Worm (Caenorhabditis elegans) whole organism, late embryonic: Measurements from ENCODE around the gene C55A6.3.
"Not testable (repeated sequence)": the region's sequence is repeated elsewhere in the genome, so short reads cannot be mapped to it uniquely, and the experiment has no call there.

Experiments used
- C38D4.7 ChIP-seq: fragments of 200-800 bp; sonication (Bioruptor generic); optimal IDR thresholded peaks from 2 replicates; lab custom pipeline; 2018; ENCODE audit warnings: mild to moderate bottlenecking, missing genetic modification characterization, moderate library complexity, missing compliant biosample characterization
- F13H6.1 ChIP-seq: sonication (generic microtip); optimal IDR thresholded peaks from 2 replicates; lab custom pipeline; 2016; ENCODE audit warnings: missing genetic modification characterization, missing compliant biosample characterization
- K02D7.2 ChIP-seq: sonication (generic microtip); optimal IDR thresholded peaks from 2 replicates; lab custom pipeline; 2017; ENCODE audit warnings: mild to moderate bottlenecking, missing genetic modification characterization, missing compliant biosample characterization
- K09A11.1 ChIP-seq: sonication (generic microtip); optimal IDR thresholded peaks from 2 replicates; lab custom pipeline; 2017; ENCODE audit warnings: antibody characterized with exemption, mild to moderate bottlenecking, missing genetic modification characterization, missing compliant biosample characterization; ENCODE audit not compliant: insufficient read depth
- T23F11.4 ChIP-seq: fragments of 200-800 bp; sonication (Bioruptor generic); optimal IDR thresholded peaks from 2 replicates; lab custom pipeline; 2018; ENCODE audit warnings: mild to moderate bottlenecking, missing genetic modification characterization, missing compliant biosample characterization
- ahr-1 ChIP-seq: sonication (generic microtip); optimal IDR thresholded peaks from 2 replicates; lab custom pipeline; 2016; ENCODE audit warnings: missing genetic modification characterization, missing compliant biosample characterization
- ceh-14 ChIP-seq: sonication (generic microtip); optimal IDR thresholded peaks from 2 replicates; lab custom pipeline; 2016; ENCODE audit warnings: missing genotype, missing genetic modification characterization, missing compliant biosample characterization
- ceh-30 ChIP-seq: fragments of 150-350 bp; optimal IDR thresholded peaks from 2 replicates; lab custom pipeline; 2014; ENCODE audit warnings: missing biosample characterization, missing genetic modification characterization
- ceh-31 ChIP-seq: sonication (generic microtip); optimal IDR thresholded peaks from 2 replicates; lab custom pipeline; 2016; ENCODE audit warnings: missing genetic modification characterization, missing compliant biosample characterization
- ceh-6 ChIP-seq: fragments of 200-800 bp; sonication (Bioruptor generic); optimal IDR thresholded peaks from 2 replicates; lab custom pipeline; 2018; ENCODE audit warnings: mild to moderate bottlenecking, missing genetic modification characterization, missing compliant biosample characterization
- ceh-9 ChIP-seq: sonication (generic microtip); optimal IDR thresholded peaks from 2 replicates; lab custom pipeline; 2016; ENCODE audit warnings: mild to moderate bottlenecking, missing genetic modification characterization, inconsistent platforms, missing compliant biosample characterization
- che-1 ChIP-seq: sonication (generic microtip); optimal IDR thresholded peaks from 2 replicates; lab custom pipeline; 2016; ENCODE audit warnings: mild to moderate bottlenecking, missing genetic modification characterization, missing compliant biosample characterization
- dmd-4 ChIP-seq: sonication (generic microtip); optimal IDR thresholded peaks from 2 replicates; lab custom pipeline; 2016; ENCODE audit warnings: borderline replicate concordance, missing genetic modification characterization, missing compliant biosample characterization
- ets-4 ChIP-seq: sonication (generic microtip); optimal IDR thresholded peaks from 2 replicates; lab custom pipeline; 2016; ENCODE audit warnings: missing genetic modification characterization, missing compliant biosample characterization
- fax-1 ChIP-seq: sonication (generic microtip); optimal IDR thresholded peaks from 2 replicates; lab custom pipeline; 2016; ENCODE audit warnings: missing genotype, missing genetic modification characterization, missing compliant biosample characterization
- gmeb-2 ChIP-seq: sonication (generic microtip); optimal IDR thresholded peaks from 2 replicates; lab custom pipeline; 2016; ENCODE audit warnings: missing genetic modification characterization, inconsistent platforms, missing compliant biosample characterization
- hlh-13 ChIP-seq: fragments of 200-800 bp; sonication (Bioruptor generic); optimal IDR thresholded peaks from 2 replicates; lab custom pipeline; 2018; ENCODE audit warnings: mild to moderate bottlenecking, missing genetic modification characterization, missing compliant biosample characterization
- hlh-15 ChIP-seq: sonication (generic microtip); optimal IDR thresholded peaks from 2 replicates; lab custom pipeline; 2016; ENCODE audit warnings: missing genetic modification characterization, missing compliant biosample characterization
- hlh-8 ChIP-seq: sonication (generic microtip); optimal IDR thresholded peaks from 2 replicates; lab custom pipeline; 2016; ENCODE audit warnings: missing genotype, missing genetic modification characterization, missing compliant biosample characterization
- lim-6 ChIP-seq: sonication (generic microtip); optimal IDR thresholded peaks from 2 replicates; lab custom pipeline; 2016; ENCODE audit warnings: missing genetic modification characterization, missing compliant biosample characterization
- madf-2 ChIP-seq: sonication (generic microtip); optimal IDR thresholded peaks from 2 replicates; lab custom pipeline; 2017; ENCODE audit warnings: missing genetic modification characterization, missing compliant biosample characterization
- mec-3 ChIP-seq: sonication (generic microtip); optimal IDR thresholded peaks from 2 replicates; lab custom pipeline; 2016; ENCODE audit warnings: borderline replicate concordance, missing genetic modification characterization, missing compliant biosample characterization
- nfya-1 ChIP-seq: sonication (generic microtip); optimal IDR thresholded peaks from 2 replicates; lab custom pipeline; 2017; ENCODE audit warnings: missing genetic modification characterization, mild to moderate bottlenecking, missing compliant biosample characterization, antibody characterized with exemption, moderate library complexity
- nhr-232 ChIP-seq: sonication (generic microtip); optimal IDR thresholded peaks from 2 replicates; lab custom pipeline; 2016; ENCODE audit warnings: missing genetic modification characterization, missing compliant biosample characterization
- odd-2 ChIP-seq: sonication (generic microtip); optimal IDR thresholded peaks from 2 replicates; lab custom pipeline; 2017; ENCODE audit warnings: antibody characterized with exemption, mild to moderate bottlenecking, missing genetic modification characterization, missing compliant biosample characterization
- pag-3 ChIP-seq: sonication (generic microtip); optimal IDR thresholded peaks from 2 replicates; lab custom pipeline; 2016; ENCODE audit warnings: missing compliant biosample characterization, missing genetic modification characterization, borderline replicate concordance
- pat-9 ChIP-seq: fragments of 200-800 bp; sonication (Bioruptor generic); optimal IDR thresholded peaks from 2 replicates; lab custom pipeline; 2018; ENCODE audit warnings: mild to moderate bottlenecking, missing genetic modification characterization, moderate library complexity, missing compliant biosample characterization
- pax-1 ChIP-seq: fragments of 150-350 bp; optimal IDR thresholded peaks from 2 replicates; lab custom pipeline; 2014; ENCODE audit warnings: missing biosample characterization, missing genetic modification characterization
- pha-2 ChIP-seq: sonication (generic microtip); optimal IDR thresholded peaks from 2 replicates; lab custom pipeline; 2017; ENCODE audit warnings: mild to moderate bottlenecking, missing genetic modification characterization, missing compliant biosample characterization
- tbx-7 ChIP-seq: sonication (generic microtip); optimal IDR thresholded peaks from 2 replicates; lab custom pipeline; 2016; ENCODE audit warnings: missing genotype, missing genetic modification characterization, missing compliant biosample characterization
- unc-86 ChIP-seq: sonication (generic microtip); optimal IDR thresholded peaks from 2 replicates; lab custom pipeline; 2016; ENCODE audit warnings: missing genetic modification characterization, missing compliant biosample characterization
- ztf-16 ChIP-seq: sonication (generic microtip); optimal IDR thresholded peaks from 2 replicates; lab custom pipeline; 2017; ENCODE audit warnings: missing genetic modification characterization, missing compliant biosample characterization

C55A6.3 gene

ce11 chrV:11485558-11485957 lies 27.8 kb downstream of the C55A6.3 start, which contains the start of gene srh-1:
TSS of gene srh-1 (plus strand) at chrV:11485858.
- TF ChIP-seq unc-86 (tag; lab: Kevin White, UChicago) = no peak
- TF ChIP-seq mec-3 (tag; lab: Kevin White, UChicago) = no peak
- TF ChIP-seq K09A11.1 (tag; lab: Kevin White, UChicago) = no peak
- no peak for TF ChIP-seq pag-3

ce11 chrV:11484404-11484803 lies 28.9 kb downstream of the C55A6.3 start:
- TF ChIP-seq ceh-31 (tag; lab: Kevin White, UChicago) = no peak
- TF ChIP-seq madf-2 = no peak
- TF ChIP-seq K02D7.2 (tag; lab: Kevin White, UChicago) = no peak
- TF ChIP-seq ahr-1 = no peak
- TF ChIP-seq hlh-13 (GFP tag; lab: Kevin White, UChicago) = no peak
- TF ChIP-seq fax-1 (tag; lab: Kevin White, UChicago) = no peak
- TF ChIP-seq ets-4 (tag; lab: Kevin White, UChicago) = no peak
- TF ChIP-seq ceh-14 (tag; lab: Kevin White, UChicago) = no peak
- no peak for TF ChIP-seq pax-1
- no peak for TF ChIP-seq ceh-6
- no peak for TF ChIP-seq che-1
- TF ChIP-seq K09A11.1 (tag; lab: Kevin White, UChicago) = no peak
- TF ChIP-seq ztf-16 (tag; lab: Kevin White, UChicago) = no peak
- TF ChIP-seq F13H6.1 (tag; lab: Kevin White, UChicago) = no peak
- no peak for TF ChIP-seq nfya-1 (tag; lab: Kevin White, UChicago)
- no peak for TF ChIP-seq hlh-8
- TF ChIP-seq, all 69 proteins: peak for 0

ce11 chrV:11483580-11484092 lies 29.7 kb downstream of the C55A6.3 start, which contains the start of gene col-157:
TSS of gene col-157 (plus strand) at chrV:11484042.
- not testable (repeated sequence) for TF ChIP-seq pat-9, ceh-14, lim-6 (tag; lab: Kevin White, UChicago)

- TF ChIP-seq T23F11.4 (GFP tag; lab: Kevin White, UChicago); ceh-9 (tag; lab: Kevin White, UChicago); hlh-15 (tag; lab: Kevin White, UChicago): not testable (repeated sequence)
Measured at ce11 chrV:11480734-11481133, 32.6 kb downstream of the C55A6.3 start, which contains the start of gene T11F9.14. TSS of gene T11F9.14 (minus strand) at chrV:11480834.

- TF ChIP-seq ceh-30 = no peak
- no peak for TF ChIP-seq madf-2
- TF ChIP-seq odd-2 (tag; lab: Kevin White, UChicago) = no peak
- no peak for TF ChIP-seq pha-2 (tag; lab: Kevin White, UChicago)
- no peak for TF ChIP-seq gmeb-2 (tag; lab: Kevin White, UChicago)
- no peak for TF ChIP-seq nhr-232 (tag; lab: Kevin White, UChicago)
- no peak for TF ChIP-seq dmd-4 (tag; lab: Kevin White, UChicago)
- no peak for TF ChIP-seq pag-3
- no peak for TF ChIP-seq tbx-7 (tag; lab: Kevin White, UChicago)
- no peak for TF ChIP-seq pax-1
- no peak for TF ChIP-seq mec-3 (tag; lab: Kevin White, UChicago)
- TF ChIP-seq C38D4.7 = no peak
- TF ChIP-seq nfya-1 (tag; lab: Kevin White, UChicago) = no peak
Measured at ce11 chrV:11479406-11479805, 33.9 kb downstream of the C55A6.3 start, which contains the start of gene T11F9.22. TSS of gene T11F9.22 (plus strand) at chrV:11479706.
